Worm (Caenorhabditis elegans) whole organism, young adult: ENCODE results near the gene F35E8.13.

Experiments used
- B0035.1 ChIP-seq: sonication (generic microtip); optimal IDR thresholded peaks from 2 replicates; lab custom pipeline; 2016; ENCODE audit warnings: missing genetic modification characterization, mild to moderate bottlenecking, missing compliant biosample characterization, missing genotype, missing genetic modification reagents
- F55B11.4 ChIP-seq: sonication (generic microtip); optimal IDR thresholded peaks from 2 replicates; lab custom pipeline; 2016; ENCODE audit warnings: missing compliant biosample characterization, missing genetic modification characterization, borderline replicate concordance; ENCODE audit not compliant: insufficient read depth
- F57C9.4 ChIP-seq: sonication (generic microtip); optimal IDR thresholded peaks from 2 replicates; lab custom pipeline; 2017; ENCODE audit warnings: mild to moderate bottlenecking, missing genetic modification characterization, missing compliant biosample characterization
- dpl-1 ChIP-seq: fragments of 150-350 bp; optimal IDR thresholded peaks from 2 replicates; lab custom pipeline; 2014; ENCODE audit warnings: missing biosample characterization, missing genetic modification reagents, missing genetic modification characterization
- hrde-1 ChIP-seq: sonication (generic microtip); optimal IDR thresholded peaks from 2 replicates; lab custom pipeline; 2016; ENCODE audit warnings: missing genetic modification characterization, mild to moderate bottlenecking, missing compliant biosample characterization, moderate library complexity, missing genotype, missing genetic modification reagents, borderline replicate concordance
- hsf-1 ChIP-seq: fragments of 200-800 bp; sonication (Bioruptor generic); IDR thresholded peaks from 2 replicates; pipeline ENCODE4 v1.3.6; 2022; ENCODE audit warnings: missing genetic modification reagents, missing genetic modification characterization, missing compliant biosample characterization
- nhr-90 ChIP-seq: sonication (generic microtip); optimal IDR thresholded peaks from 2 replicates; lab custom pipeline; 2016; ENCODE audit warnings: missing genotype, mild to moderate bottlenecking, missing genetic modification characterization, missing compliant biosample characterization
- repo-1 ChIP-seq: sonication (generic microtip); optimal IDR thresholded peaks from 2 replicates; lab custom pipeline; 2017; ENCODE audit warnings: mild to moderate bottlenecking, missing genetic modification characterization, missing compliant biosample characterization
- tbx-9 ChIP-seq: sonication (generic microtip); optimal IDR thresholded peaks from 2 replicates; lab custom pipeline; 2016; ENCODE audit warnings: borderline replicate concordance, missing genetic modification characterization, inconsistent platforms, missing compliant biosample characterization
- xnd-1 ChIP-seq: sonication (generic microtip); optimal IDR thresholded peaks from 2 replicates; lab custom pipeline; 2016; ENCODE audit warnings: missing genotype, missing genetic modification reagents, missing genetic modification characterization, missing compliant biosample characterization
- zfh-2 ChIP-seq: fragments of 200-800 bp; sonication (Bioruptor generic); conservative IDR thresholded peaks from 2 replicates; pipeline ENCODE4 v1.3.6; 2022; ENCODE audit warnings: missing genetic modification reagents, missing genetic modification characterization, missing compliant biosample characterization
- ztf-28 ChIP-seq: fragments of 200-800 bp; sonication (Bioruptor generic); IDR thresholded peaks from 2 replicates; pipeline ENCODE4 v1.3.6; 2022; ENCODE audit warnings: missing genetic modification reagents, missing genetic modification characterization, missing compliant biosample characterization

DNA sequence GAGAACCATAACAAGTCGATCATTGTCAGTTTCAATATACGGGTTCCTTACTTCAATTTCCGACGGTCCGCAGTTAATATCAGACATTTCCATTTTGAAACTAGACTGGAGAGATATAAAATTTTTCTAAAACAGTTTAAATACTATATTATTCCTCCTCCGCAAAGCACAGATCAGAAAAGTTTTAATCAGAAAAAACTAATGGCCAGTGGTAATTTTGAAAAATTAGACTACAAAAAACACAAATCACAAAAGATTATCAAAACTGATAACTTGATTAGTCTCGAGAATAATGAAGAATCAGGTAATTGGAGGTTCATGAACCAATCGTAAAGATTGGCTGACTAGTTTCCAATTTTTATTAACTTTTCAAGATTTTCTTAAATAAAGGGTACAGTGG is 37.1 kb upstream of the F35E8.13 start, which contains the start of gene T06C12.9:
- TF ChIP-seq F57C9.4 (tag; lab: Kevin White, UChicago) (no peak), B0035.1 (no peak), hrde-1 (no peak), tbx-9 (tag; lab: Kevin White, UChicago) (no peak), repo-1 (no peak), nhr-90 (tag; lab: Kevin White, UChicago) (no peak), xnd-1 (tag; lab: Kevin White, UChicago) (no peak), hsf-1 (no peak), zfh-2 (no peak), ztf-28 (GFP tag; lab: Robert Waterston, UW) (no peak), dpl-1 (GFP tag; lab: Kevin White, UChicago) (no peak), F55B11.4 (tag; lab: Kevin White, UChicago) (no peak)
